Fruit fly (Drosophila melanogaster) whole organism, wandering third instar larva: ENCODE measurements around the gene woc.

Experiments used
- Abd-B ChIP-seq: fragments of >200 bp; optimal IDR thresholded peaks from 2 replicates; lab custom pipeline; 2017; ENCODE audit warnings: missing biosample characterization, missing genetic modification characterization
- CG9705 ChIP-seq: fragments of 200-800 bp; sonication (Bioruptor generic); optimal IDR thresholded peaks from 2 replicates; lab custom pipeline; 2018; ENCODE audit warnings: missing biosample characterization, mild to moderate bottlenecking, missing genetic modification characterization
- Dfd ChIP-seq: fragments of >200 bp; optimal IDR thresholded peaks from 2 replicates; lab custom pipeline; 2017; ENCODE audit warnings: missing biosample characterization, missing genetic modification characterization
- Dif ChIP-seq: fragments of 200-275, 200-300 bp; sonication (Bioruptor generic); optimal IDR thresholded peaks from 2 replicates; lab custom pipeline; 2018; ENCODE audit warnings: missing biosample characterization, missing genetic modification characterization; ENCODE audit not compliant: partially characterized antibody
- GATAd ChIP-seq: sonication (Bioruptor generic); optimal IDR thresholded peaks from 2 replicates; lab custom pipeline; 2016; ENCODE audit warnings: missing biosample characterization, missing genetic modification characterization
- Hr83 ChIP-seq: fragments of 200-300 bp; sonication (Bioruptor generic); optimal IDR thresholded peaks from 2 replicates; lab custom pipeline; 2016; ENCODE audit warnings: missing biosample characterization, mild to moderate bottlenecking, missing genetic modification characterization, moderate library complexity; ENCODE audit not compliant: poor library complexity, severe bottlenecking
- Myc ChIP-seq: fragments of >200 bp; optimal IDR thresholded peaks from 2 replicates; lab custom pipeline; 2017
- N ChIP-seq: fragments of >200 bp; optimal IDR thresholded peaks from 2 replicates; lab custom pipeline; 2018; ENCODE audit warnings: missing biosample characterization, missing external identifiers, missing genetic modification characterization
- OdsH ChIP-seq: fragments of 200-800 bp; sonication (Bioruptor generic); optimal IDR thresholded peaks from 2 replicates; lab custom pipeline; 2016; ENCODE audit warnings: missing biosample characterization, mild to moderate bottlenecking, missing genetic modification characterization
- br ChIP-seq: fragments of 200-800 bp; sonication (Bioruptor generic); optimal IDR thresholded peaks from 2 replicates; lab custom pipeline; 2016; ENCODE audit warnings: missing biosample characterization, missing genetic modification characterization
- jim ChIP-seq: fragments of 175-275, 200-325 bp; sonication (Bioruptor generic); optimal IDR thresholded peaks from 2 replicates; lab custom pipeline; 2016; ENCODE audit warnings: missing biosample characterization, mild to moderate bottlenecking, missing genetic modification characterization
- psq ChIP-seq: fragments of 200-800 bp; sonication (Bioruptor generic); optimal IDR thresholded peaks from 3 replicates; lab custom pipeline; 2017; ENCODE audit warnings: missing biosample characterization, mild to moderate bottlenecking, missing genetic modification characterization, moderate library complexity
- usp ChIP-seq: fragments of >200 bp; optimal IDR thresholded peaks from 2 replicates; lab custom pipeline; 2017; ENCODE audit warnings: missing biosample characterization, missing genetic modification characterization
- woc ChIP-seq: sonication (Bioruptor generic); optimal IDR thresholded peaks from 2 replicates; lab custom pipeline; 2016; ENCODE audit warnings: missing biosample characterization, mild to moderate bottlenecking, missing genetic modification characterization

- no peak for TF ChIP-seq jim (GFP tag; lab: Kevin White, UChicago)
- no peak for TF ChIP-seq br (GFP tag; lab: Kevin White, UChicago)
- peak; percentile 74 for TF ChIP-seq OdsH (GFP tag; lab: Kevin White, UChicago)
- TF ChIP-seq Dif = no peak
- TF ChIP-seq CG9705 (GFP tag; lab: Kevin White, UChicago) = peak; percentile 74
- no peak for TF ChIP-seq Abd-B
- TF ChIP-seq Dfd (GFP tag; lab: Kevin White, UChicago) = no peak
- TF ChIP-seq GATAd (GFP tag; lab: Kevin White, UChicago) = peak; percentile 60
- TF ChIP-seq N = no peak
- no peak for TF ChIP-seq usp (GFP tag; lab: Kevin White, UChicago)
- no peak for TF ChIP-seq Myc (lab: Kevin White, UChicago)
- TF ChIP-seq woc = no peak
- peak; percentile 73 for TF ChIP-seq psq (GFP tag; lab: Kevin White, UChicago)
- TF ChIP-seq Hr83 (GFP tag; lab: Kevin White, UChicago) = peak; percentile 91
Observed at dm6 chr3R:27253136-27253920, 10.5 kb downstream of the woc start, which contains the start of gene pll.
